Worm (Caenorhabditis elegans) whole organism, late embryonic: ENCODE results near the gene K07E3.1.

ENCODE experiments used
- F13H6.1 ChIP-seq: sonication (generic microtip); optimal IDR thresholded peaks from 2 replicates; lab custom pipeline; 2016; ENCODE audit warnings: missing genetic modification characterization, missing compliant biosample characterization
- ama-1 ChIP-seq: fragments of 150-350 bp; optimal IDR thresholded peaks from 2 replicates; lab custom pipeline; 2014
- ceh-45 ChIP-seq: fragments of 200-800 bp; sonication (Bioruptor generic); IDR thresholded peaks from 2 replicates; pipeline ENCODE4 v1.3.6; 2022; ENCODE audit warnings: missing genetic modification reagents, missing genetic modification characterization, missing compliant biosample characterization
- dmd-4 ChIP-seq: sonication (generic microtip); optimal IDR thresholded peaks from 2 replicates; lab custom pipeline; 2016; ENCODE audit warnings: borderline replicate concordance, missing genetic modification characterization, missing compliant biosample characterization
- elt-2 ChIP-seq: sonication (generic microtip); optimal IDR thresholded peaks from 2 replicates; lab custom pipeline; 2016; ENCODE audit warnings: missing genetic modification reagents, missing genetic modification characterization, missing compliant biosample characterization
- ets-4 ChIP-seq: sonication (generic microtip); optimal IDR thresholded peaks from 2 replicates; lab custom pipeline; 2016; ENCODE audit warnings: missing genetic modification characterization, missing compliant biosample characterization
- lim-6 ChIP-seq: sonication (generic microtip); optimal IDR thresholded peaks from 2 replicates; lab custom pipeline; 2016; ENCODE audit warnings: missing genetic modification characterization, missing compliant biosample characterization
- nfya-1 ChIP-seq: sonication (generic microtip); optimal IDR thresholded peaks from 2 replicates; lab custom pipeline; 2017; ENCODE audit warnings: missing genetic modification characterization, mild to moderate bottlenecking, missing compliant biosample characterization, antibody characterized with exemption, moderate library complexity
- pha-4 ChIP-seq: fragments of 150-350 bp; optimal IDR thresholded peaks from 2 replicates; lab custom pipeline; 2018; ENCODE audit warnings: missing biosample characterization, missing genetic modification reagents, missing genetic modification characterization
- pqm-1 ChIP-seq: sonication (generic microtip); optimal IDR thresholded peaks from 2 replicates; lab custom pipeline; 2016; ENCODE audit warnings: missing genetic modification characterization, missing compliant biosample characterization
- sox-2 ChIP-seq: fragments of 200-800 bp; sonication (Bioruptor generic); IDR thresholded peaks from 2 replicates; pipeline ENCODE4 v1.3.6; 2022; ENCODE audit warnings: missing genetic modification reagents, missing genetic modification characterization, missing compliant biosample characterization
- zip-5 ChIP-seq: sonication (generic microtip); optimal IDR thresholded peaks from 2 replicates; lab custom pipeline; 2016; ENCODE audit warnings: missing genetic modification characterization, missing compliant biosample characterization

- TF ChIP-seq pqm-1 (tag; lab: Kevin White, UChicago), result no peak
- no peak for TF ChIP-seq nfya-1
- no peak for TF ChIP-seq ama-1 (lab: Kevin White, UChicago)
- TF ChIP-seq zip-5 (tag; lab: Kevin White, UChicago), result no peak
- TF ChIP-seq pha-4 (tag; lab: Kevin White, UChicago), result no peak
- no peak for TF ChIP-seq ceh-45 (GFP tag; lab: Robert Waterston, UW)
- TF ChIP-seq dmd-4 (tag; lab: Kevin White, UChicago), result no peak
- no peak for TF ChIP-seq ets-4 (tag; lab: Kevin White, UChicago)
- no peak for TF ChIP-seq sox-2
- TF ChIP-seq lim-6 (tag; lab: Kevin White, UChicago), result no peak
- no peak for TF ChIP-seq F13H6.1 (tag; lab: Kevin White, UChicago)
- TF ChIP-seq elt-2 (tag; lab: Kevin White, UChicago), result no peak
Observed at ce11 chrX:8086450-8086724, 23.9 kb upstream of the K07E3.1 start, which contains the start of gene dao-3.
